Worm (Caenorhabditis elegans) whole organism, late embryonic: ENCODE data around the gene F46C3.7.

Experiments used
- K02D7.2 ChIP-seq: sonication (generic microtip); optimal IDR thresholded peaks from 2 replicates; lab custom pipeline; 2017; ENCODE audit warnings: mild to moderate bottlenecking, missing genetic modification characterization, missing compliant biosample characterization
- T23F11.4 ChIP-seq: fragments of 200-800 bp; sonication (Bioruptor generic); optimal IDR thresholded peaks from 2 replicates; lab custom pipeline; 2018; ENCODE audit warnings: mild to moderate bottlenecking, missing genetic modification characterization, missing compliant biosample characterization
- ama-1 ChIP-seq: fragments of 150-350 bp; optimal IDR thresholded peaks from 2 replicates; lab custom pipeline; 2014
- ceh-48 ChIP-seq: sonication (generic microtip); optimal IDR thresholded peaks from 2 replicates; lab custom pipeline; 2016; ENCODE audit warnings: missing genetic modification characterization, inconsistent platforms, missing compliant biosample characterization
- che-1 ChIP-seq: sonication (generic microtip); optimal IDR thresholded peaks from 2 replicates; lab custom pipeline; 2016; ENCODE audit warnings: mild to moderate bottlenecking, missing genetic modification characterization, missing compliant biosample characterization
- elt-4 ChIP-seq: sonication (generic microtip); optimal IDR thresholded peaks from 2 replicates; lab custom pipeline; 2016; ENCODE audit warnings: missing genetic modification characterization, missing compliant biosample characterization
- eyg-1 ChIP-seq: sonication (generic microtip); optimal IDR thresholded peaks from 2 replicates; lab custom pipeline; 2016; ENCODE audit warnings: missing genotype, missing genetic modification characterization, missing compliant biosample characterization
- fkh-6 ChIP-seq: sonication (generic microtip); optimal IDR thresholded peaks from 2 replicates; lab custom pipeline; 2016; ENCODE audit warnings: missing genetic modification characterization, missing compliant biosample characterization
- pax-1 ChIP-seq: fragments of 150-350 bp; optimal IDR thresholded peaks from 2 replicates; lab custom pipeline; 2014; ENCODE audit warnings: missing biosample characterization, missing genetic modification characterization
- pqm-1 ChIP-seq: sonication (generic microtip); optimal IDR thresholded peaks from 2 replicates; lab custom pipeline; 2016; ENCODE audit warnings: missing genetic modification characterization, missing compliant biosample characterization
- sdc-2 ChIP-seq: sonication (generic microtip); optimal IDR thresholded peaks from 2 replicates; lab custom pipeline; 2016; ENCODE audit warnings: missing genotype, missing genetic modification characterization, missing compliant biosample characterization
- sox-4 ChIP-seq: sonication (generic microtip); optimal IDR thresholded peaks from 2 replicates; lab custom pipeline; 2017; ENCODE audit warnings: mild to moderate bottlenecking, missing genetic modification characterization, inconsistent platforms, missing compliant biosample characterization
- tbx-2 ChIP-seq: sonication (generic microtip); optimal IDR thresholded peaks from 2 replicates; lab custom pipeline; 2016; ENCODE audit warnings: missing genetic modification characterization, missing compliant biosample characterization
- unc-86 ChIP-seq: sonication (generic microtip); optimal IDR thresholded peaks from 2 replicates; lab custom pipeline; 2016; ENCODE audit warnings: missing genetic modification characterization, missing compliant biosample characterization

- TF ChIP-seq fkh-6 (tag; lab: Kevin White, UChicago) (no peak), pqm-1 (tag; lab: Kevin White, UChicago) (no peak), elt-4 (tag; lab: Kevin White, UChicago) (no peak), sox-4 (tag; lab: Kevin White, UChicago) (no peak), ama-1 (lab: Kevin White, UChicago) (no peak), che-1 (no peak), eyg-1 (tag; lab: Kevin White, UChicago) (no peak), ceh-48 (tag; lab: Kevin White, UChicago) (no peak), K02D7.2 (tag; lab: Kevin White, UChicago) (no peak), pax-1 (tag; lab: Kevin White, UChicago) (no peak), sdc-2 (no peak), tbx-2 (no peak), unc-86 (tag; lab: Kevin White, UChicago) (no peak), T23F11.4 (GFP tag; lab: Kevin White, UChicago) (no peak)
Measured at ce11 chrX:11426647-11427046, 13.2 kb upstream of the F46C3.7 start.
